Fruit fly (Drosophila melanogaster) S2 (cell line): Measurements from ENCODE around the gene CG12299.

Experiments
- CG8478 ChIP-seq: fragments of >200 bp; optimal IDR thresholded peaks from 2 replicates; lab custom pipeline; 2018
- CTCF ChIP-seq, 2 experiments: fragments of >200 bp; optimal IDR thresholded peaks; 2 replicates each; lab custom pipeline; 2018

DNA sequence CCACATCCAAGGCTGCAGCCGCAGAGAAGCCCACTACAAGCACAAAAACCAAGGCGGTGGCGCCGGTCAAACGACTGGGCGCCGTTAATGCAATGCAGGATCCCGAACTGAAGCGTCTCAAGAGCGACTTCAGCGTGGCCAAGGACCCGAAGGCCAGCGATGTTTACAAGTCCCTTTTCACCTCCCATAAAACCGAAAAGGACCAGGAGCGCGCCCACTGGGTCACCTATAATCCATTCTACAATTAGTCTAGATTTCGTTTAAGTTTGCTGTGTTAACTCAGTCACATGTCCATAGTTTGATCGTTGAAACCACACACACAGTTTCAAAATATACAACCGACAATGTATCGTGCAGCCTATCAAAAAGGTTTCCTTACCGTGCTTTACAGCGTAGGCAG is 7.2 kb upstream of the CG12299 start, which contains the start of gene CG17118:
- TF ChIP-seq CTCF (optimal IDR thresholded peaks at IDR 0.05; lab: Kevin White, UChicago), result no peak
- TF ChIP-seq CG8478 (lab: Kevin White, UChicago), result no peak
